Worm (Caenorhabditis elegans) whole organism, early embryonic: ENCODE measurements around the gene zig-4.

Experiments
- aly-1 ChIP-seq: sonication (generic microtip); optimal IDR thresholded peaks from 2 replicates; lab custom pipeline; 2016; ENCODE audit warnings: missing genetic modification characterization, missing compliant biosample characterization
- ama-1 ChIP-seq: fragments of 150-350 bp; optimal IDR thresholded peaks from 2 replicates; lab custom pipeline; 2014
- hmg-4 ChIP-seq: fragments of 200-800 bp; sonication (Bioruptor generic); optimal IDR thresholded peaks from 2 replicates; lab custom pipeline; 2018; ENCODE audit warnings: mild to moderate bottlenecking, missing genetic modification characterization, missing compliant biosample characterization
- tbx-37 ChIP-seq: fragments of 200-800 bp; sonication (Bioruptor generic); conservative IDR thresholded peaks from 2 replicates; pipeline ENCODE4 v1.3.6; 2022; ENCODE audit warnings: missing genetic modification reagents, missing genetic modification characterization, missing compliant biosample characterization
- tra-4 ChIP-seq: sonication (generic microtip); optimal IDR thresholded peaks from 2 replicates; lab custom pipeline; 2017; ENCODE audit warnings: missing genetic modification characterization, missing compliant biosample characterization

ce11 chrX:7953063-7953337 lies 27.8 kb downstream of the zig-4 start:
- TF ChIP-seq ama-1 (lab: Kevin White, UChicago), result no peak
- TF ChIP-seq tra-4 (tag; lab: Kevin White, UChicago), result no peak
- no peak for TF ChIP-seq tbx-37 (GFP tag; lab: Robert Waterston, UW)
- no peak for TF ChIP-seq hmg-4 (GFP tag; lab: Kevin White, UChicago)
- TF ChIP-seq aly-1, result no peak
